Worm (Caenorhabditis elegans): ENCODE data around the gene K12H4.3.

The K12H4.3 gene

ce11 chrIII:8093079-8093623 is 47.3 kb downstream of the K12H4.3 start, which contains the start of gene K06H7.2:
Gene K06H7.2 (plus strand): TSS chrIII:8093573.
- TF ChIP-seq hif-1 (tag; optimal IDR thresholded peaks at IDR 0.05): no peak
- TF ChIP-seq hlh-11 (tag; optimal IDR thresholded peaks at IDR 0.05): peak; percentile 89
- TF ChIP-seq fkh-10 (GFP tag; optimal IDR thresholded peaks at IDR 0.05): peak; percentile 32
- peak; percentile 18 to 90 for TF ChIP-seq lsy-2 (tag; optimal IDR thresholded peaks at IDR 0.05)
- peak; percentile 63 for TF ChIP-seq dve-1 (tag; optimal IDR thresholded peaks at IDR 0.05; ENCODE audit: insufficient read depth)
- TF ChIP-seq mep-1 (tag; optimal IDR thresholded peaks at IDR 0.05): peak; percentile 72
- peak; percentile 94 for TF ChIP-seq hlh-30 (tag; optimal IDR thresholded peaks at IDR 0.05; ENCODE audit: insufficient read depth)
- TF ChIP-seq T20F7.1 (GFP tag; optimal IDR thresholded peaks at IDR 0.05): peak; percentile 39
- TF ChIP-seq rbr-2 (tag; optimal IDR thresholded peaks at IDR 0.05): peak; percentile 35
- no peak for TF ChIP-seq mdt-29 (GFP tag; IDR thresholded peaks at IDR 0.05)
- no peak for TF ChIP-seq daf-16 (GFP tag; optimal IDR thresholded peaks at IDR 0.05)
- TF ChIP-seq daf-16 (tag; optimal IDR thresholded peaks at IDR 0.05): peak; percentile 9
- peak; percentile 43 for TF ChIP-seq nhr-28 (tag; optimal IDR thresholded peaks at IDR 0.05)
- TF ChIP-seq aha-1 (tag): peak; percentile 57
- no peak for TF ChIP-seq pha-4 (GFP tag; IDR thresholded peaks at IDR 0.05)
- peak; percentile 20 for TF ChIP-seq pha-4 (tag; optimal IDR thresholded peaks at IDR 0.05)
- peak; percentile 70 for TF ChIP-seq nhr-77 (tag; optimal IDR thresholded peaks at IDR 0.05)
- 0 out of 2 replicates have a peak, but pooled peaks have one; percentile 16 for TF ChIP-seq dmd-6 (GFP tag; IDR thresholded peaks at IDR 0.05)
- TF ChIP-seq pqm-1 (tag; optimal IDR thresholded peaks at IDR 0.05): peak; percentile 31
- TF ChIP-seq spr-1 (tag; optimal IDR thresholded peaks at IDR 0.05): no peak
- no peak for TF ChIP-seq ZK546.5 (tag; optimal IDR thresholded peaks at IDR 0.05)
- TF ChIP-seq nhr-6 (tag; optimal IDR thresholded peaks at IDR 0.05): peak; percentile 50
- peak; percentile 72 for TF ChIP-seq mes-2 (tag; optimal IDR thresholded peaks at IDR 0.05; ENCODE audit: poor library complexity, severe bottlenecking)
- 0 out of 2 replicates have a peak, but pooled peaks have one; percentile 25 for TF ChIP-seq hmg-1.1 (GFP tag; IDR thresholded peaks at IDR 0.05)
- no peak for TF ChIP-seq unc-62 (GFP tag; optimal IDR thresholded peaks at IDR 0.05 in 1 of 2)
- no peak for TF ChIP-seq unc-62 (tag; optimal IDR thresholded peaks at IDR 0.05)
- peak; percentile 87 for TF ChIP-seq lin-38 (GFP tag; IDR thresholded peaks at IDR 0.05)
- TF ChIP-seq nhr-10 (tag; optimal IDR thresholded peaks at IDR 0.05): no peak
- no peak for TF ChIP-seq ceh-82 (tag; optimal IDR thresholded peaks at IDR 0.05)
- peak; percentile 58 for TF ChIP-seq dpl-1 (GFP tag; optimal IDR thresholded peaks at IDR 0.05)
- no peak for TF ChIP-seq D1046.2 (GFP tag; IDR thresholded peaks at IDR 0.05)
